Fruit fly (Drosophila melanogaster) S2 (cell line): Measurements from ENCODE around the gene CG5665.

Experiments used
- CG8478 ChIP-seq: fragments of >200 bp; optimal IDR thresholded peaks from 2 replicates; lab custom pipeline; 2018
- CTCF ChIP-seq, 2 experiments: fragments of >200 bp; optimal IDR thresholded peaks; 2 replicates each; lab custom pipeline; 2018

dm6 chr3L:20384086-20384810, 25.9 kb downstream of the CG5665 start, which contains the start of the genes CG5498 and fbl:
- TF ChIP-seq CG8478, result no peak
- no peak for TF ChIP-seq CTCF (optimal IDR thresholded peaks at IDR 0.05; lab: Kevin White, UChicago)
